Worm (Caenorhabditis elegans): Measurements from ENCODE around the gene Y116A8C.467.

DNA sequence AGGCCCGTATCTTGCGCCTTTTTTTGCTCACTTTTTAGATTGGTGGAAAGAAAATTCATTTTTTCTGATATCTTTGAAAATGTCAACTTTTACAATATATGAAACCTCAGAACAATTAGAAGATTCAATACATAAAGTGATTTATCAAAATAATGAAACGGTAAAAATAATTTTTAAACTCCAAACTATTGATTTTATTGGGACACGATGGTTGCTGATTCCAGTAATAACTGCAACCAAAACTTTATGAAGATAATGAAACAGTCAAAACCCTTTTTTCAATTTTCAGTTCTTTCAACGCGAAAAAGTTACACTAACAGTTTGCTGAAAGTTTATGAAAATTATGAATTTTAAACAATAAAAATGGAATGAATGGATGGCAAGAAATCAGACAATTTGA, 42.6 kb downstream of the Y116A8C.467 start:
- TF ChIP-seq rnt-1 (tag; optimal IDR thresholded peaks at IDR 0.05) (no peak), sdc-2 (tag; optimal IDR thresholded peaks at IDR 0.05) (no peak), pha-4 (tag; optimal IDR thresholded peaks at IDR 0.05) (no peak), mec-3 (tag; optimal IDR thresholded peaks at IDR 0.05; ENCODE audit: borderline replicate concordance) (no peak), unc-55 (GFP tag; optimal IDR thresholded peaks at IDR 0.05) (no peak), dve-1 (tag; optimal IDR thresholded peaks at IDR 0.05) (no peak), ceh-2 (tag; optimal IDR thresholded peaks at IDR 0.05) (no peak), ceh-9 (tag; optimal IDR thresholded peaks at IDR 0.05) (no peak), nhr-11 (tag; optimal IDR thresholded peaks at IDR 0.05) (no peak), dmd-4 (tag; optimal IDR thresholded peaks at IDR 0.05; ENCODE audit: borderline replicate concordance) (no peak)

All from whole organism, late embryonic.